Worm (Caenorhabditis elegans): Measurements from ENCODE around the gene F22B7.1.

DNA sequence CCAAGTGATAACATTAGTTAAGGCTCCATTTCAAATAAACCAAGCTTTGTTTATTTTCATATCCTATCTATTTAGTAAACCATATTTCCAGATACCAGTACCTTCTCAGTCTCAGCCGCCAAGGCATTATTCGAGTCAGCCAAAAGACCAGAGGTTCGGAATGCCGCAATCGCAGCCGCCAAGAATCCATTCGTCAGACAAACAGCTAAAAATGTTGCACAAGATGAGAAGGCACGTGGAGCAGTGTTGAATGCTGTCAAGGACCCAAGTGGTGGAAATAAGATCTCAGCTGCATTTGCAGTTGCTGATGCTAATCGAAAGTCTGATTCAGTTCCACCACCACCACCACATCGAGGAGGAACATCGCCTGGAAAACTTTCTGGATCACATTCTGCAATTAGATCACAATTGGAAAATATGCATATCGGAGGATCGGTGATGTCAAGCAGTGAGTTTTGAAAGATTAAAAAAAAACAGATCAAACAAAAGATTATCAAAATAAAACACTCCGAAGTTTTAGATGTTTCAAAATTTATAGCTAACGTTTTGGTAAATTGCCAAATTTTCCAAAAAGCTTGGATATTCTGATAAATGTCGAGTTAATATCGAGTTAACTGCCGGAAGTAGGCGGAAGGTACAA lies 32.2 kb downstream of the F22B7.1 start:
- TF ChIP-seq eyg-1 (tag; optimal IDR thresholded peaks at IDR 0.05) (no peak), ceh-48 (tag; optimal IDR thresholded peaks at IDR 0.05) (no peak), madf-2 (tag; optimal IDR thresholded peaks at IDR 0.05) (no peak), ceh-9 (tag; optimal IDR thresholded peaks at IDR 0.05) (no peak), sox-2 (GFP tag; IDR thresholded peaks at IDR 0.05) (no peak), F13H6.1 (tag; optimal IDR thresholded peaks at IDR 0.05) (no peak), hlh-30 (tag; optimal IDR thresholded peaks at IDR 0.05; ENCODE audit: insufficient read depth) (no peak), pax-1 (tag; optimal IDR thresholded peaks at IDR 0.05) (no peak), tbx-7 (tag; optimal IDR thresholded peaks at IDR 0.05) (no peak), unc-42 (tag; optimal IDR thresholded peaks at IDR 0.05) (no peak), pros-1 (tag; optimal IDR thresholded peaks at IDR 0.05) (no peak)
